Worm (Caenorhabditis elegans) whole organism, midembryonic: ENCODE results near the gene clec-218.

Experiments used
- T22C8.4 ChIP-seq: fragments of 200-800 bp; sonication (Bioruptor generic); IDR thresholded peaks from 2 replicates; pipeline ENCODE4 v1.3.6; 2022; ENCODE audit warnings: missing genetic modification characterization, missing compliant biosample characterization
- cog-1 ChIP-seq: sonication (generic microtip); optimal IDR thresholded peaks from 2 replicates; lab custom pipeline; 2016; ENCODE audit warnings: missing genetic modification characterization, missing compliant biosample characterization
- flt-1 ChIP-seq: fragments of 200-800 bp; sonication (Bioruptor generic); IDR thresholded peaks from 2 replicates; pipeline ENCODE4 v1.3.6; 2022; ENCODE audit warnings: missing genetic modification characterization, missing compliant biosample characterization
- klf-2 ChIP-seq: fragments of 200-800 bp; sonication (Bioruptor generic); conservative IDR thresholded peaks from 2 replicates; pipeline ENCODE4 v1.3.6; 2022; ENCODE audit warnings: missing genetic modification reagents, missing genetic modification characterization, missing compliant biosample characterization
- med-1 ChIP-seq: sonication (generic microtip); optimal IDR thresholded peaks from 2 replicates; lab custom pipeline; 2017; ENCODE audit warnings: missing genetic modification characterization, mild to moderate bottlenecking, missing compliant biosample characterization, antibody characterized with exemption, missing genetic modification reagents; ENCODE audit not compliant: insufficient read depth
- ref-1 ChIP-seq: fragments of 200-800 bp; sonication (Bioruptor generic); conservative IDR thresholded peaks from 2 replicates; pipeline ENCODE4 v1.3.6; 2022; ENCODE audit warnings: missing genetic modification reagents, missing genetic modification characterization, missing compliant biosample characterization
- tab-1 ChIP-seq: fragments of 200-800 bp; sonication (Bioruptor generic); IDR thresholded peaks from 2 replicates; pipeline ENCODE4 v1.3.6; 2022; ENCODE audit warnings: missing genetic modification characterization, missing compliant biosample characterization
- ztf-23 ChIP-seq: fragments of 200-800 bp; sonication (Bioruptor generic); IDR thresholded peaks from 2 replicates; pipeline ENCODE4 v1.3.6; 2022; ENCODE audit warnings: missing genetic modification reagents, missing genetic modification characterization, missing compliant biosample characterization
- ztf-29 ChIP-seq: fragments of 200-800 bp; sonication (Bioruptor generic); IDR thresholded peaks from 2 replicates; pipeline ENCODE4 v1.3.6; 2022; ENCODE audit warnings: missing genetic modification reagents, missing genetic modification characterization, missing compliant biosample characterization

clec-218 gene

ce11 chrV:8348959-8349389 lies 41.2 kb downstream of the clec-218 start:
- TF ChIP-seq flt-1 (GFP tag; lab: Robert Waterston, UW) (peak; percentile 48; the same call in 1 of the 2 replicates), ref-1 (GFP tag; lab: Robert Waterston, UW) (no peak), T22C8.4 (no peak), ztf-23 (GFP tag; lab: Robert Waterston, UW) (peak; percentile 65; the same call in 1 of the 2 replicates), cog-1 (tag; lab: Kevin White, UChicago) (peak; percentile 72), klf-2 (no peak), ztf-29 (GFP tag; lab: Robert Waterston, UW) (no peak), tab-1 (GFP tag; lab: Robert Waterston, UW) (no peak)

- TF ChIP-seq cog-1 (tag; lab: Kevin White, UChicago), result no peak
- no peak for TF ChIP-seq tab-1 (GFP tag; lab: Robert Waterston, UW)
- no peak for TF ChIP-seq ztf-23 (GFP tag; lab: Robert Waterston, UW)
- no peak for TF ChIP-seq flt-1 (GFP tag; lab: Robert Waterston, UW)
- no peak for TF ChIP-seq med-1 (GFP tag; lab: Kevin White, UChicago)
- TF ChIP-seq ztf-29 (GFP tag; lab: Robert Waterston, UW), result no peak
- TF ChIP-seq T22C8.4, result no peak
- TF ChIP-seq klf-2, result no peak
- TF ChIP-seq ref-1 (GFP tag; lab: Robert Waterston, UW), result no peak
Measured at ce11 chrV:8349950-8350349, 42.2 kb downstream of the clec-218 start.

DNA sequence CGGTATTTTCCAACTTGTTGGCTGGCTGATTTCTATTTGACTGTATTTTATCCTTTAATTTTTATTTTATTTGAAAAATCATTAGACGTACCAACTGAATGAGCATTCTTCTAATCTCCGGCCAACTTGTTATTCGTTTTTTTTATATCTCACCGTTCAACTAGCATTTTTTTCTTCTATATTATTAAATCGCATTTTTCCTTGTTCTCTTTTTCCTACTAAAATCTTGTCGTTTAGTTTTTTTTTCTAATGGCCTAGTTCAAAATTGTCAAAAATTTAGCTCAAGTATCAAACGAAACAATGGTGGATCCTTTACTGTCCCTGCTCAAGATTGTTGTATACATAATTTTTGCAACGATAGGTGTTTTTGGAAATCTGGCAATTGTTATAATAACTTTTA lies 43.6 kb downstream of the clec-218 start, which contains the start of gene srsx-22:
Gene srsx-22, plus strand, starts transcription at position 301 of the 400 bp plus-strand sequence.
- no peak for TF ChIP-seq T22C8.4
- TF ChIP-seq ztf-29 (GFP tag; lab: Robert Waterston, UW), result no peak
- no peak for TF ChIP-seq med-1 (GFP tag; lab: Kevin White, UChicago)
- TF ChIP-seq flt-1 (GFP tag; lab: Robert Waterston, UW), result no peak
- TF ChIP-seq cog-1 (tag; lab: Kevin White, UChicago), result no peak
- no peak for TF ChIP-seq klf-2
- no peak for TF ChIP-seq ref-1 (GFP tag; lab: Robert Waterston, UW)
- no peak for TF ChIP-seq tab-1 (GFP tag; lab: Robert Waterston, UW)
- TF ChIP-seq ztf-23 (GFP tag; lab: Robert Waterston, UW), result no peak

DNA sequence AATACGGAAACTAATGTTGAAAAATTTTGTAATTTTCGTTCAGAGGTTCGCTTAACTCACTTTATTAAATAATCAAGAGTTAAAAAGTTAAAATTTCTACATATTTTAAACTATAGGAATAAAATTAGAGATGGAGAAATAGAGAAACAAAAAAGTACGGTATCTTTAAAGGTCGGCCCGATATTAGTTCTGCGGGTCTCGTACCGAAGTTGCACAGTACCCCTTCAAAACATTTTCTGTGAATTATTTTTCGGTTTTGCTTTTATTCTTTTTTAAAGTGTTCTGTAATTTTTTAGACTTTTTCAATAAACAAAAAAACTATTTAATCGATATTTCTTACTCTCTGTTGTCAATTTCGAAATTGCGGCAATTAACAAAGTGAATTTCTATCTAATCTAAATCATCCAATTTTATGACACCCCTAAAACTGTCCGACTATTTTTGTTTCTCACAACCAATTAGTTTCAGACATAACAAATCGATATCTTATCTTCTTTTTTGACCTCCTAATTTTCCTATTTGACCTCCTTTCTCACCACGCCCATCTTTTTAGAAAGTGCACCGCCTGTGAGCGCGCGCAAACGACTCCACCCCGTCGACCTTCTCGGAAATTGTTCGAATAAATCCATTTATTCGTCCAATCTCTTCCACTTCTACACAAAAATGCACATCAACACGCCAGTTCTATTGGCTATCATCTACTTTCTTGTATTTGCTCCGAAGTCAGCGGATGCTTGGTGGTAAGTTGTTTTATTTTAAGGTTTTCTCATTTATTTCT lies 47.9 kb downstream of the clec-218 start, which contains the start of gene mom-2:
Gene mom-2, plus strand, starts transcription at position 554 of the 778 bp plus-strand sequence.
- TF ChIP-seq ztf-23 (GFP tag; lab: Robert Waterston, UW) (no peak), T22C8.4 (no peak), ref-1 (GFP tag; lab: Robert Waterston, UW) (no peak), klf-2 (no peak), ztf-29 (GFP tag; lab: Robert Waterston, UW) (no peak), cog-1 (tag; lab: Kevin White, UChicago) (no peak)

DNA sequence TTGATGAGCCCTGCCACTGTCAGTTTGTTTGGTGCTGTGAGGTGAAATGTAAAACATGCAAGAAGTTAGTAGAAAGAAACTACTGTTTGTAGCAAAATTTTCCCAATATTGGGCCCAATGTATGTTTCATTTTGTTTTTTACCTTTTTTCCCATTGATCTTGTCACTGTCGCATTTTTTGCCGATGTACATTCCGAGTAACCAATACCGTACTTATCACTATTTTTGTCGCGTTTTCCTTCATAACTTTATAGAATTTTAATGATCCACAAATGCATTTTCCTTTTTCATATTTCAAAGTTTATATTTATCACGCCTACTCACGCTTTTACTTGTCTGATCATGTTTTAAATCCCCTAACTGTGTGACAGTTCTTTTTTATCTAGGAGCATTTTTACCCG lies 50.0 kb downstream of the clec-218 start:
- TF ChIP-seq med-1 (GFP tag; lab: Kevin White, UChicago), result no peak
- TF ChIP-seq ref-1 (GFP tag; lab: Robert Waterston, UW), result no peak
- TF ChIP-seq ztf-29 (GFP tag; lab: Robert Waterston, UW), result no peak
- TF ChIP-seq klf-2, result no peak
- TF ChIP-seq flt-1 (GFP tag; lab: Robert Waterston, UW), result no peak
- TF ChIP-seq cog-1 (tag; lab: Kevin White, UChicago), result no peak
- no peak for TF ChIP-seq ztf-23 (GFP tag; lab: Robert Waterston, UW)
- TF ChIP-seq T22C8.4, result no peak
- no peak for TF ChIP-seq tab-1 (GFP tag; lab: Robert Waterston, UW)

- no peak for TF ChIP-seq tab-1 (GFP tag; lab: Robert Waterston, UW)
- no peak for TF ChIP-seq ztf-23 (GFP tag; lab: Robert Waterston, UW)
- no peak for TF ChIP-seq med-1 (GFP tag; lab: Kevin White, UChicago)
- no peak for TF ChIP-seq T22C8.4
- no peak for TF ChIP-seq ref-1 (GFP tag; lab: Robert Waterston, UW)
- no peak for TF ChIP-seq klf-2
- no peak for TF ChIP-seq flt-1 (GFP tag; lab: Robert Waterston, UW)
Measured at ce11 chrV:8358702-8359101, 51.0 kb downstream of the clec-218 start.

DNA sequence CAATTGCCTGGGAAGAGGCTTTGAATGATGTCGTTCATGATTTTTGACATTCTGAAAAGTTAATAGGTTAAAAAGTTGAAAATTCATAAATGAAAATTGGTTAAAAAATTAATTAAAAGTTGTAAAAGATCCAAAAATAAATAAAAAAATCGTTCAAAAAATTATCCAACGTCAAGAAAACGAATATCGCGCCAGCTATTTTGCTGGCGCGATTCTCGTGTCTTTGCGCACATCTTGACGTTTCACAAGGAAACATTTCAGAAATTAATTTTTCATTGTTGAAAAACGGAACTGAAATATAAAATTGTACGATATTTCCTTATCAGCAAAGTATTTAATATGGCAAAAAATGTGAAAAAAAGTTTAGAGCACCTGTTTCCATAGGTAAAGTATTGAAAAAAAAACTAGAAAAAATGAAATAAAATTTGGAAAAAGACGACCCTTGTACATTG lies 51.4 kb downstream of the clec-218 start, which contains the start of gene mpdu-1:
Gene mpdu-1, minus strand, starts transcription at position 51 of the 452 bp plus-strand sequence.
- no peak for TF ChIP-seq klf-2
- 0 out of 2 replicates have a peak, but pooled peaks have one; percentile 39 for TF ChIP-seq flt-1 (GFP tag; lab: Robert Waterston, UW)

DNA sequence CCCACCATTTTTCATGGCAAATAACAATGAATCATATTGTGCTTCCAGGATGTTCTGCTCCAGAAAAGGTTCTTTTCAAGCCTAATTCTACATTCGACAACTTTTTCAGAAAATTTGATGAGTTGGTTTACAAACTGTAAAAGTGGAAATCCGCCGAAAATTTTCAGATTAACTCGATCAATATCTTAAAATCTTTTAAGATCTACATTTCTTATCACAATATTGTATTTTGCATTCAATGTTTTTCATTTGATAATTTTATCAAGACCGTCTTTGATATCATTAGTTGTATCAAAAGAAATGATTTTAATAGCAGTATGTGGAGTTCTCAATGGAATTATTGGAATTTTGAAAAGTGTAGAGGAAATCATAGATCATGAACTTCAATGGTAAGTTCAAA lies 52.0 kb downstream of the clec-218 start, which contains the start of gene F38E1.6:
Gene F38E1.6, plus strand, starts transcription at position 301 of the 400 bp plus-strand sequence.
- no peak for TF ChIP-seq med-1 (GFP tag; lab: Kevin White, UChicago)
- TF ChIP-seq cog-1 (tag; lab: Kevin White, UChicago), result no peak
